Fruit fly (Drosophila melanogaster): ENCODE measurements around the gene CG1105.
A peak's percentile ranks its signal among the peaks of the same experiment; 100 is the strongest.

CG1105 gene

dm6 chr3R:7075712-7076183 is 8.8 kb upstream of the CG1105 start (continued):
- peak; percentile 84 for TF ChIP-seq onecut (GFP tag; IDR thresholded peaks at IDR 0.05)
- TF ChIP-seq CG10366 (GFP tag; IDR thresholded peaks at IDR 0.05) = no peak
- TF ChIP-seq prd (optimal IDR thresholded peaks at IDR 0.05) = no peak
- TF ChIP-seq prd (GFP tag; IDR thresholded peaks at IDR 0.05) = no peak
- TF ChIP-seq CG8089 (GFP tag; optimal IDR thresholded peaks at IDR 0.05) = peak; percentile 87
- no peak for TF ChIP-seq nerfin-2 (GFP tag; IDR thresholded peaks at IDR 0.05; ENCODE audit: partially characterized antibody)
- peak; percentile 87 for TF ChIP-seq CG16863 (GFP tag; optimal IDR thresholded peaks at IDR 0.05)
- peak; percentile 88 for TF ChIP-seq CG4820 (GFP tag; optimal IDR thresholded peaks at IDR 0.05)
- peak; percentile 82 for TF ChIP-seq dmrt11E (tag; optimal IDR thresholded peaks at IDR 0.05)
- peak; percentile 80 for TF ChIP-seq org-1 (GFP tag; optimal IDR thresholded peaks at IDR 0.05)
- TF ChIP-seq sna (GFP tag; IDR thresholded peaks at IDR 0.05; ENCODE audit: partially characterized antibody) = no peak
- no peak for TF ChIP-seq seq (GFP tag; IDR thresholded peaks at IDR 0.05)
- TF ChIP-seq Dfd (GFP tag; optimal IDR thresholded peaks at IDR 0.05) = no peak
- peak; percentile 76 for TF ChIP-seq CG10462 (GFP tag; optimal IDR thresholded peaks at IDR 0.05)
- TF ChIP-seq CG6254 (GFP tag; optimal IDR thresholded peaks at IDR 0.05) = peak; percentile 80
- TF ChIP-seq CG12942 (GFP tag; optimal IDR thresholded peaks at IDR 0.05) = peak; percentile 77
- TF ChIP-seq CG16815 (GFP tag; optimal IDR thresholded peaks at IDR 0.05) = peak; percentile 78
- TF ChIP-seq CG6654 (GFP tag; optimal IDR thresholded peaks at IDR 0.05) = peak; percentile 73
- peak; percentile 81 for TF ChIP-seq pum (GFP tag; optimal IDR thresholded peaks at IDR 0.05)
- TF ChIP-seq Hmx (GFP tag; optimal IDR thresholded peaks at IDR 0.05) = peak; percentile 79
- TF ChIP-seq Sry-δ (GFP tag; optimal IDR thresholded peaks at IDR 0.05) = peak; percentile 56
- no peak for TF ChIP-seq gsb (GFP tag; IDR thresholded peaks at IDR 0.05)
- no peak for TF ChIP-seq kni (GFP tag; optimal IDR thresholded peaks at IDR 0.05)
- TF ChIP-seq CG4730 (GFP tag; IDR thresholded peaks at IDR 0.05) = no peak
- no peak for TF ChIP-seq ase (GFP tag; IDR thresholded peaks at IDR 0.05)
- peak; percentile 85 for TF ChIP-seq CG14710 (tag; optimal IDR thresholded peaks at IDR 0.05)
- peak; percentile 66 for TF ChIP-seq CG1529 (GFP tag; optimal IDR thresholded peaks at IDR 0.05)
- no peak for TF ChIP-seq h (optimal IDR thresholded peaks at IDR 0.05)
- peak in 1 of 2 experiments; percentile 45 for TF ChIP-seq crp (GFP tag; optimal IDR thresholded peaks at IDR 0.05)
- peak; percentile 89 for TF ChIP-seq NK7.1 (GFP tag; optimal IDR thresholded peaks at IDR 0.05)
- peak; percentile 87 to 90 for TF ChIP-seq chif (GFP tag; optimal IDR thresholded peaks at IDR 0.05)
- peak; percentile 90 for TF ChIP-seq tap (tag; optimal IDR thresholded peaks at IDR 0.05)
- no peak for TF ChIP-seq gce (GFP tag; IDR thresholded peaks at IDR 0.05)
- TF ChIP-seq CG14965 (GFP tag; optimal IDR thresholded peaks at IDR 0.05; ENCODE audit: borderline replicate concordance) = peak; percentile 58
- peak; percentile 91 for TF ChIP-seq lbe (GFP tag; optimal IDR thresholded peaks at IDR 0.05)
- TF ChIP-seq CG33213 (GFP tag; optimal IDR thresholded peaks at IDR 0.05) = peak; percentile 89
- peak; percentile 72 for TF ChIP-seq jumu (GFP tag; optimal IDR thresholded peaks at IDR 0.05)
- TF ChIP-seq CG17612 (GFP tag; IDR thresholded peaks at IDR 0.05) = no peak
- peak; percentile 70 for TF ChIP-seq CG12299 (tag; optimal IDR thresholded peaks at IDR 0.05)
- TF ChIP-seq CG7786 (GFP tag; optimal IDR thresholded peaks at IDR 0.05) = peak; percentile 92
- no peak for TF ChIP-seq CG11085 (GFP tag; IDR thresholded peaks at IDR 0.05)
- peak; percentile 65 for TF ChIP-seq CG7928 (GFP tag; optimal IDR thresholded peaks at IDR 0.05)
- TF ChIP-seq CG15514 (GFP tag; optimal IDR thresholded peaks at IDR 0.05) = peak; percentile 81
- no peak for TF ChIP-seq bowl (GFP tag; IDR thresholded peaks at IDR 0.05)
- TF ChIP-seq lov (optimal IDR thresholded peaks at IDR 0.05) = no peak
- no peak for TF ChIP-seq lov (GFP tag; IDR thresholded peaks at IDR 0.05)
- peak; percentile 63 for TF ChIP-seq salm (tag; optimal IDR thresholded peaks at IDR 0.05)
- TF ChIP-seq dati (GFP tag; IDR thresholded peaks at IDR 0.05) = no peak
- peak; percentile 75 for TF ChIP-seq emc (GFP tag; optimal IDR thresholded peaks at IDR 0.05)
- TF ChIP-seq Camta (GFP tag; optimal IDR thresholded peaks at IDR 0.05) = peak; percentile 92
- peak; percentile 92 for TF ChIP-seq CG10979 (tag; optimal IDR thresholded peaks at IDR 0.05)
- no peak for TF ChIP-seq YL-1 (GFP tag; optimal IDR thresholded peaks at IDR 0.05)
